Fruit fly (Drosophila melanogaster): ENCODE data around the gene Ctr1A.

Gene Ctr1A

DNA sequence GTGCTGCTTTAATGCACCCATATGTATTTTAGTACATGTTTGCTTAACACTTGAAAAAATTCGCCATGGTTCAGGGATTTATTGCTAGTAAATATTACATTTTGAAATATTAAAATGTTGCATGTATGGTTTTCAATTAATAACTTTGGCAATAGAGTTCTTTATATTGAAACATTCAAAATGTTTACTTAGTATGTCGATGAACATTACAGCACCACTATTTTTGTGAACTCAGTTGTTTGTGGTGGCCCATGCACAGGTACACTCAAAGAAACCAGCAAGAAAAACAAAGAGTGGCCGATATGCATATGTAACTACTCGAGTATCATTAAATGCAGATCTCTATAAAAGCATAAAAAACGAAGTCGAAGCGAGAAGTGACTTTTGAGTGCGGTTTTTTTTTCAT is 40.6 kb downstream of the Ctr1A start:
- TF ChIP-seq CG11617 (GFP tag; optimal IDR thresholded peaks at IDR 0.05) (no peak), tj (GFP tag; optimal IDR thresholded peaks at IDR 0.05) (peak; percentile 20), CG7045 (GFP tag; optimal IDR thresholded peaks at IDR 0.05) (peak; percentile 27), bab1 (GFP tag; optimal IDR thresholded peaks at IDR 0.05) (peak; percentile 83), CG33017 (tag; optimal IDR thresholded peaks at IDR 0.05) (peak; percentile 7), CG12768 (GFP tag; optimal IDR thresholded peaks at IDR 0.05) (no peak), CG7101 (tag; optimal IDR thresholded peaks at IDR 0.05) (peak; percentile 67), CG5204 (GFP tag; optimal IDR thresholded peaks at IDR 0.05) (peak; percentile 10), cnc (optimal IDR thresholded peaks at IDR 0.05) (no peak), CG1620 (GFP tag; optimal IDR thresholded peaks at IDR 0.05) (peak; percentile 17), CG14711 (tag; optimal IDR thresholded peaks at IDR 0.05) (peak; percentile 52)

DNA sequence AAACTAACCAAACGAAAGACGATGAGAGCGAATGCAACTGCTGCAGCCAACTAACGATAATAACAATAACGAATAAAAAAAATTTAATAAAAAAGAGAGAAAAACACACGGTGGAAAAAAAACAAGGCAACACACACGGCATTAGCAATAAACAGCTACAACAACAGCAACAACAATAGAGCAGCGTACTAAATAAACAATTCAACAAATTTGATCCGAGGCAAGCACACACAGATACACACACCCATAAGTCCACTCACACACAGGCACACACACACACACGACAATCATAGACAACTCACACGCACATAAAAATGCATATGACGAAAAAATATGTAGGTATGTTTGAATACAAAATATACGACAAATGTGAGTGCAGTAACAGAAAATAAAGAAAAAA is 41.1 kb downstream of the Ctr1A start:
- TF ChIP-seq cic (GFP tag; optimal IDR thresholded peaks at IDR 0.05): peak; percentile 1
- no peak for TF ChIP-seq CG33017 (tag; optimal IDR thresholded peaks at IDR 0.05)

DNA sequence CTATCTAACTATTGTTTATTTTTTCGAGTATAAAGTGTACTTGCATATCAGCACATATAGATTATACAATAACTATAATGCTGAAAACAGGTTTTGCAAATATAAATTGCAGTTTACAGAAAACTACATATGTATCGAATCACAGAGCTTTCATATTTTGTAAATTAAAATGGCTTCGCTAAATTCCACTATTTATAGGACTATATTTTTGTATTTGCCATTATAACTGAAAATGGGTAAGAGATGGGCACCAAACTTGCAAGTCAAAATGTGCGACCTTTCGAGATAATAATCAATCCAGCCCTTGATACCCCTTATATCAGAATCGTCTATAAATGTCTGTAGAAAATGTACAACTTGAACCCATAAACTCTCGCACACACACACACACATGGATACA is 41.8 kb downstream of the Ctr1A start:
- no peak for TF ChIP-seq CG5204 (GFP tag; optimal IDR thresholded peaks at IDR 0.05)
- TF ChIP-seq kay (GFP tag; ENCODE audit: borderline replicate concordance): peak; percentile 36
- no peak for TF ChIP-seq CG1620 (GFP tag; optimal IDR thresholded peaks at IDR 0.05)
- no peak for TF ChIP-seq Mnt (GFP tag; optimal IDR thresholded peaks at IDR 0.05)
- TF ChIP-seq cic (GFP tag; optimal IDR thresholded peaks at IDR 0.05): no peak
- no peak for TF ChIP-seq Hr96 (GFP tag; optimal IDR thresholded peaks at IDR 0.05)
- TF ChIP-seq CG33017 (tag; optimal IDR thresholded peaks at IDR 0.05): no peak
- TF ChIP-seq Clk (GFP tag; optimal IDR thresholded peaks at IDR 0.05): no peak
- peak; percentile 4 for TF ChIP-seq CG11617 (GFP tag; optimal IDR thresholded peaks at IDR 0.05)
- no peak for TF ChIP-seq cnc (optimal IDR thresholded peaks at IDR 0.05)
- no peak for TF ChIP-seq CG7101 (tag; optimal IDR thresholded peaks at IDR 0.05)
- TF ChIP-seq pad (GFP tag; optimal IDR thresholded peaks at IDR 0.05): no peak
- TF ChIP-seq CG7045 (GFP tag; optimal IDR thresholded peaks at IDR 0.05): no peak
- no peak for TF ChIP-seq Crg-1 (GFP tag; optimal IDR thresholded peaks at IDR 0.05)
- TF ChIP-seq tj (GFP tag; optimal IDR thresholded peaks at IDR 0.05): no peak
- TF ChIP-seq bab1 (GFP tag; optimal IDR thresholded peaks at IDR 0.05): no peak
- no peak for TF ChIP-seq CG14711 (tag; optimal IDR thresholded peaks at IDR 0.05)

DNA sequence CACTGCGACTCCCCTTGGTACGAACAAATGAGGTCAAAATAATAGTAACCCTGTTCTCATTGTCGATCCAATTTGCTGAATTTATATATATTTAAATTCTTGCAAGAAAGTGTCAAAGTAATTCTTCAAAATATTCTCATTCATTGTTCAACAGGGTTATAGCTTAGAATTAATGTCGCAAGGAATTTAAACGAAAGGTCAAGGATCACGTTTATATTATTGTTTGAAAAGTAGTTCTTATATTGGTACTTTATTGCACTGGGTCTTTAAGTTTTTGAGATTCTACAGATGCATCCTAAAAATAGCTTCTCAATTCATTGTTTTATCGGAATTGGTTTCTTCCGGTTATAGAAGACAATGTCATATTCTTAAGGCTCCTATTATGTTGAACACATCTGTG is 42.5 kb downstream of the Ctr1A start:
- TF ChIP-seq tj (GFP tag; optimal IDR thresholded peaks at IDR 0.05): no peak
- TF ChIP-seq cnc (optimal IDR thresholded peaks at IDR 0.05): no peak
- TF ChIP-seq CG33017 (tag; optimal IDR thresholded peaks at IDR 0.05): no peak
- TF ChIP-seq Mnt (GFP tag; optimal IDR thresholded peaks at IDR 0.05): no peak
- TF ChIP-seq CG14711 (tag; optimal IDR thresholded peaks at IDR 0.05): no peak
- TF ChIP-seq cic (GFP tag; optimal IDR thresholded peaks at IDR 0.05): no peak
- no peak for TF ChIP-seq CG7101 (tag; optimal IDR thresholded peaks at IDR 0.05)
- TF ChIP-seq Crg-1 (GFP tag; optimal IDR thresholded peaks at IDR 0.05): no peak
- no peak for TF ChIP-seq Hr96 (GFP tag; optimal IDR thresholded peaks at IDR 0.05)
- TF ChIP-seq CG1620 (GFP tag; optimal IDR thresholded peaks at IDR 0.05): no peak
- no peak for TF ChIP-seq Clk (GFP tag; optimal IDR thresholded peaks at IDR 0.05)
- no peak for TF ChIP-seq CG11617 (GFP tag; optimal IDR thresholded peaks at IDR 0.05)
- TF ChIP-seq bab1 (GFP tag; optimal IDR thresholded peaks at IDR 0.05): no peak
- TF ChIP-seq CG12768 (GFP tag; optimal IDR thresholded peaks at IDR 0.05): no peak
- no peak for TF ChIP-seq pad (GFP tag; optimal IDR thresholded peaks at IDR 0.05)
- no peak for TF ChIP-seq toe (GFP tag; optimal IDR thresholded peaks at IDR 0.05)
- no peak for TF ChIP-seq CG5204 (GFP tag; optimal IDR thresholded peaks at IDR 0.05)
- no peak for TF ChIP-seq ovo (GFP tag; optimal IDR thresholded peaks at IDR 0.05)
- TF ChIP-seq kay (GFP tag; ENCODE audit: borderline replicate concordance): no peak
- TF ChIP-seq CG7045 (GFP tag; optimal IDR thresholded peaks at IDR 0.05): no peak

DNA sequence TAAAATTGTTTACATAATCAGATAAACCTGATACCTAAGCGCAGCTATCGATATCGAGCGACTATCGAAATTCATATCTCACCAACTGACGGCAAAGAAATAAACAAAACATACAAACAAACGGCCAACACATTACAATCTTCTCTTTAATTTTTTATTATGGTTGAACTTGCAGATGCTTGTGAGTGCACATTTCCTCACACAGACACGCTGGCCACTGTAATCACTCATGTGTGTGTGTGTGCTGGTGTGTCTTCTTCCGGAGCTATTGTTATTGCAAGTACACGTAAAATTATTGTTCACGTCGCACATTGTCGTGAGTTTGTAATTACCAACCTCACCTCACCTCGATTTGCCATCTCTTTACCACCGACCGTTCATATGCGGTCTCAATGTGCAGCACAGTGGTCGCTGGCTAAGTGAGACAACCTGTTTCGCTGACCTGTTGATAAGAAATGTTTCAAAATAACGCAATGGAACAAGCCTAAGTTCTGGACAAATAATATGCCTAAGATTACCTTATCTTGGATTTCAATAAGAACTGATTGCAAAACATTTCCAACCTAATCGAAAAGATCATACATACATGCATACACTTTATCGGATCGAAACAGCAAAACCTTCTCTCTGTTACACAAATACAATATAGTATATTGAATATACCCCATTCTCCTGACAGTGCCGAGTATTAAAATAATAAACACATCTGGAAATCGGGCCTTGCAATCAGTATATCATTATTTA is 43.8 kb downstream of the Ctr1A start:
- TF ChIP-seq CG7045 (GFP tag; optimal IDR thresholded peaks at IDR 0.05): peak; percentile 2
- no peak for TF ChIP-seq Clk (GFP tag; optimal IDR thresholded peaks at IDR 0.05)
- no peak for TF ChIP-seq CG33017 (tag; optimal IDR thresholded peaks at IDR 0.05)
- peak; percentile 33 for TF ChIP-seq Mnt (GFP tag; optimal IDR thresholded peaks at IDR 0.05)
- no peak for TF ChIP-seq ovo (GFP tag; optimal IDR thresholded peaks at IDR 0.05)
- peak; percentile 6 for TF ChIP-seq toe (GFP tag; optimal IDR thresholded peaks at IDR 0.05)
- peak; percentile 47 for TF ChIP-seq Hr96 (GFP tag; optimal IDR thresholded peaks at IDR 0.05)
- peak; percentile 87 for TF ChIP-seq tj (GFP tag; optimal IDR thresholded peaks at IDR 0.05)
- TF ChIP-seq CG11617 (GFP tag; optimal IDR thresholded peaks at IDR 0.05): peak; percentile 24
- TF ChIP-seq CG7101 (tag; optimal IDR thresholded peaks at IDR 0.05): peak; percentile 24
- TF ChIP-seq pad (GFP tag; optimal IDR thresholded peaks at IDR 0.05): no peak
- no peak for TF ChIP-seq CG1620 (GFP tag; optimal IDR thresholded peaks at IDR 0.05)
- no peak for TF ChIP-seq cnc (optimal IDR thresholded peaks at IDR 0.05)
- TF ChIP-seq CG5204 (GFP tag; optimal IDR thresholded peaks at IDR 0.05): no peak
- peak; percentile 13 for TF ChIP-seq CG12768 (GFP tag; optimal IDR thresholded peaks at IDR 0.05)
- TF ChIP-seq CG14711 (tag; optimal IDR thresholded peaks at IDR 0.05): peak; percentile 0
- TF ChIP-seq cic (GFP tag; optimal IDR thresholded peaks at IDR 0.05): peak; percentile 66
- no peak for TF ChIP-seq kay (GFP tag; ENCODE audit: borderline replicate concordance)
- no peak for TF ChIP-seq Crg-1 (GFP tag; optimal IDR thresholded peaks at IDR 0.05)
- TF ChIP-seq bab1 (GFP tag; optimal IDR thresholded peaks at IDR 0.05): no peak

DNA sequence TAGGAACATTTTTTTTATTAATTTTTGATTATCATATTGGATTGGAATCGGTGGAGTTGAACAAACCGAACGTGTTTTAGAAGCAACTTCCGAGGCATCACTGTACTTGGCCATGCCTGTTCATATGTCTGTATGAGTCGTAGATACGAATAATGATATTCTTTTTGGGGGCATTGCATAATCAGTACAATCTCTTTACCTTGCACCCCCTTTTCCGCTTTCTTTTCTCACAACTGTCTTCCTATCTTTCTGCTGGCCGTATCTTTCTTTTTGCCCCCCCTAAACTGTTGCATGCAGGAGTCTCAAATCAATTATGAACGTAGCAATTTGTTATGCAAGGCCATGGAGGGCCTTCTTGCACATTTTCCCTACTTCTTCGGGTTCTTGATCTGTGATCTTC is 44.4 kb downstream of the Ctr1A start:
- no peak for TF ChIP-seq CG1620 (GFP tag; optimal IDR thresholded peaks at IDR 0.05)
- TF ChIP-seq CG7101 (tag; optimal IDR thresholded peaks at IDR 0.05): no peak
- no peak for TF ChIP-seq CG33017 (tag; optimal IDR thresholded peaks at IDR 0.05)
- no peak for TF ChIP-seq CG7045 (GFP tag; optimal IDR thresholded peaks at IDR 0.05)
- TF ChIP-seq CG5204 (GFP tag; optimal IDR thresholded peaks at IDR 0.05): no peak
- TF ChIP-seq CG11617 (GFP tag; optimal IDR thresholded peaks at IDR 0.05): no peak
- no peak for TF ChIP-seq CG12768 (GFP tag; optimal IDR thresholded peaks at IDR 0.05)
- TF ChIP-seq Clk (GFP tag; optimal IDR thresholded peaks at IDR 0.05): no peak
- TF ChIP-seq tj (GFP tag; optimal IDR thresholded peaks at IDR 0.05): no peak
- TF ChIP-seq kay (GFP tag; ENCODE audit: borderline replicate concordance): no peak
- no peak for TF ChIP-seq ovo (GFP tag; optimal IDR thresholded peaks at IDR 0.05)
- TF ChIP-seq CG14711 (tag; optimal IDR thresholded peaks at IDR 0.05): no peak

Data from whole organism, adult.